Fruit fly (Drosophila melanogaster) whole organism, embryonic: Measurements from ENCODE around the gene Chro.

Experiments
- Adf1 ChIP-seq: fragments of 200-800 bp; sonication (Bioruptor generic); IDR thresholded peaks from 2 replicates; pipeline ENCODE4 v1.3.6; 2022; ENCODE audit warnings: missing biosample characterization, missing genetic modification characterization
- Awh ChIP-seq: fragments of 200-800 bp; sonication (Bioruptor generic); IDR thresholded peaks from 2 replicates; pipeline ENCODE4, ENCODE4 v1.3.6; 2022; ENCODE audit warnings: missing biosample characterization, missing genetic modification characterization
- Bdp1 ChIP-seq: fragments of 200-800 bp; sonication (Bioruptor generic); optimal IDR thresholded peaks from 3 replicates; lab custom pipeline; 2016; ENCODE audit warnings: missing biosample characterization, missing genetic modification characterization
- Blimp-1 ChIP-seq: fragments of 200-800 bp; sonication (Bioruptor generic); optimal IDR thresholded peaks from 3 replicates; lab custom pipeline; 2018; ENCODE audit warnings: missing biosample characterization, missing genetic modification characterization, mild to moderate bottlenecking, moderate library complexity, missing genetic modification reagents
- CG10462 ChIP-seq: fragments of 200-800 bp; sonication (Bioruptor generic); optimal IDR thresholded peaks from 2 replicates; lab custom pipeline; 2016; ENCODE audit warnings: missing biosample characterization, missing genetic modification characterization
- CG10979 ChIP-seq: fragments of 200-800 bp; sonication (Bioruptor generic); optimal IDR thresholded peaks from 2 replicates; lab custom pipeline; 2018; ENCODE audit warnings: missing biosample characterization, mild to moderate bottlenecking, missing genetic modification characterization, moderate library complexity
- CG11085 ChIP-seq: fragments of 200-800 bp; sonication (Bioruptor generic); IDR thresholded peaks from 2 replicates; pipeline ENCODE4 v1.3.6; 2022; ENCODE audit warnings: missing biosample characterization, missing genetic modification characterization
- CG11504 ChIP-seq: fragments of 200-800 bp; sonication (Bioruptor generic); optimal IDR thresholded peaks from 3 replicates; lab custom pipeline; 2019; ENCODE audit warnings: missing biosample characterization, mild to moderate bottlenecking, missing genetic modification characterization, moderate library complexity
- CG12659 ChIP-seq: fragments of 200-800 bp; sonication (Bioruptor generic); optimal IDR thresholded peaks from 3 replicates; lab custom pipeline; 2017; ENCODE audit warnings: mild to moderate bottlenecking, missing biosample characterization, missing genetic modification reagents, missing genetic modification characterization
- CG12769 ChIP-seq: fragments of 200-800 bp; sonication (Bioruptor generic); optimal IDR thresholded peaks from 2 replicates; lab custom pipeline; 2019; ENCODE audit warnings: missing biosample characterization, mild to moderate bottlenecking, missing genetic modification characterization, moderate library complexity
- CG13424 ChIP-seq: fragments of 200-800 bp; sonication (Bioruptor generic); optimal IDR thresholded peaks from 2 replicates; lab custom pipeline; 2019; ENCODE audit warnings: missing biosample characterization, mild to moderate bottlenecking, missing genetic modification characterization, moderate library complexity
- CG14014 ChIP-seq: fragments of 200-800 bp; sonication (Bioruptor generic); IDR thresholded peaks from 2 replicates; pipeline ENCODE4 v1.3.6; 2022; ENCODE audit warnings: missing biosample characterization, missing genetic modification characterization
- CG14710 ChIP-seq: fragments of 200-800 bp; sonication (Bioruptor generic); optimal IDR thresholded peaks from 3 replicates; lab custom pipeline; 2019; ENCODE audit warnings: missing biosample characterization, mild to moderate bottlenecking, missing genetic modification characterization, moderate library complexity
- CG16863 ChIP-seq: fragments of 200-800 bp; sonication (Bioruptor generic); optimal IDR thresholded peaks from 3 replicates; lab custom pipeline; 2016; ENCODE audit warnings: missing biosample characterization, missing genetic modification characterization
- CG17612 ChIP-seq: fragments of 200-800 bp; sonication (Bioruptor generic); IDR thresholded peaks from 2 replicates; pipeline ENCODE4 v1.3.6; 2022; ENCODE audit warnings: missing biosample characterization, missing genetic modification characterization
- CG18599 ChIP-seq: fragments of 200-800 bp; sonication (Bioruptor generic); optimal IDR thresholded peaks from 3 replicates; lab custom pipeline; 2017; ENCODE audit warnings: missing biosample characterization, missing genetic modification characterization, mild to moderate bottlenecking, moderate library complexity, missing genetic modification reagents
- CG3065 ChIP-seq: fragments of 200-800 bp; sonication (Bioruptor generic); optimal IDR thresholded peaks from 2 replicates; lab custom pipeline; 2016; ENCODE audit warnings: missing biosample characterization, missing genetic modification characterization
- CG4730 ChIP-seq: fragments of 200-800 bp; sonication (Bioruptor generic); IDR thresholded peaks from 2 replicates; pipeline ENCODE4 v1.3.6; 2022; ENCODE audit warnings: missing biosample characterization, missing genetic modification characterization
- Dfd ChIP-seq, 2 experiments: fragments of >200 bp; optimal IDR thresholded peaks; 2 replicates each; lab custom pipeline; 2017; ENCODE audit warnings: missing biosample characterization in 2 of 2, missing genetic modification characterization in 2 of 2
- Dip3 ChIP-seq: fragments of 200-800 bp; sonication (Bioruptor generic); optimal IDR thresholded peaks from 3 replicates; lab custom pipeline; 2016; ENCODE audit warnings: missing biosample characterization, missing genetic modification characterization
- E2f1 ChIP-seq: fragments of 200-800 bp; sonication (Bioruptor generic); IDR thresholded peaks from 2 replicates; pipeline ENCODE4 v1.3.6; 2022; ENCODE audit warnings: missing biosample characterization, missing genetic modification characterization
- Ets65A ChIP-seq: fragments of 200-800 bp; sonication (Bioruptor generic); peaks from one replicate; lab custom pipeline; 2016; ENCODE audit warnings: missing biosample characterization, missing genetic modification characterization
- Hand ChIP-seq: fragments of 200-800 bp; sonication (Bioruptor generic); optimal IDR thresholded peaks from 2 replicates; lab custom pipeline; 2017; ENCODE audit warnings: mild to moderate bottlenecking, missing biosample characterization, missing genetic modification reagents, missing genetic modification characterization
- Hr3 ChIP-seq: fragments of 200-800 bp; sonication (Bioruptor generic); optimal IDR thresholded peaks from 3 replicates; lab custom pipeline; 2016; ENCODE audit warnings: missing biosample characterization, missing genetic modification characterization
- Hr39 ChIP-seq: fragments of >200 bp; optimal IDR thresholded peaks from 2 replicates; lab custom pipeline; 2017
- Hsf ChIP-seq: fragments of 200-800 bp; sonication (Bioruptor generic); optimal IDR thresholded peaks from 3 replicates; lab custom pipeline; 2016; ENCODE audit warnings: missing biosample characterization, missing genetic modification characterization
- Lpt ChIP-seq: fragments of >200 bp; optimal IDR thresholded peaks from 2 replicates; lab custom pipeline; 2018; ENCODE audit warnings: missing biosample characterization, missing genetic modification characterization
- Med ChIP-seq: fragments of 200-800 bp; sonication (Bioruptor generic); peaks from one replicate; lab custom pipeline; 2016; ENCODE audit warnings: missing biosample characterization, missing genetic modification characterization, mild to moderate bottlenecking, inconsistent platforms, moderate library complexity
- Nf-YC ChIP-seq: fragments of 200-800 bp; optimal IDR thresholded peaks from 3 replicates; lab custom pipeline; 2019; ENCODE audit warnings: missing biosample characterization, mild to moderate bottlenecking, missing genetic modification characterization, moderate library complexity
- NfI ChIP-seq: fragments of 200-800 bp; sonication (Bioruptor generic); optimal IDR thresholded peaks from 3 replicates; lab custom pipeline; 2018; ENCODE audit warnings: missing biosample characterization, mild to moderate bottlenecking, missing genetic modification characterization, moderate library complexity
- Pdp1 ChIP-seq, 2 experiments: fragments of 200-800 bp; sonication (Bioruptor generic); optimal IDR thresholded peaks; 3 replicates each; lab custom pipeline; 2016; ENCODE audit warnings: missing biosample characterization in 2 of 2, missing genetic modification characterization in 2 of 2, mild to moderate bottlenecking in 1 of 2, moderate library complexity in 1 of 2
- Poxn ChIP-seq: fragments of 200-800 bp; sonication (Bioruptor generic); IDR thresholded peaks from 2 replicates; pipeline ENCODE4 v1.3.6; 2022; ENCODE audit warnings: missing biosample characterization, missing genetic modification characterization
- Sox100B ChIP-seq: fragments of 200-800 bp; sonication (Bioruptor generic); optimal IDR thresholded peaks from 3 replicates; lab custom pipeline; 2018; ENCODE audit warnings: missing biosample characterization, mild to moderate bottlenecking, missing genetic modification characterization
- Sry-δ ChIP-seq: fragments of 200-800 bp; sonication (Bioruptor generic); optimal IDR thresholded peaks from 2 replicates; lab custom pipeline; 2016; ENCODE audit warnings: missing biosample characterization, missing genetic modification characterization
- az2 ChIP-seq: fragments of 200-800 bp; sonication (Bioruptor generic); optimal IDR thresholded peaks from 3 replicates; lab custom pipeline; 2016; ENCODE audit warnings: missing biosample characterization, missing genetic modification characterization
- bcd ChIP-seq: fragments of 200-800 bp; sonication (Bioruptor generic); optimal IDR thresholded peaks from 2 replicates; lab custom pipeline; 2017; ENCODE audit warnings: missing biosample characterization, mild to moderate bottlenecking, missing genetic modification characterization
- bsh ChIP-seq, 2 experiments: fragments of 200-800 bp; sonication (Bioruptor generic); optimal IDR thresholded peaks; 2 replicates each; lab custom pipeline; 2017 to 2018; ENCODE audit warnings: mild to moderate bottlenecking in 2 of 2, missing biosample characterization in 2 of 2, missing genetic modification characterization in 2 of 2, moderate library complexity in 1 of 2
- emc ChIP-seq: fragments of 200-800 bp; sonication (Bioruptor generic); optimal IDR thresholded peaks from 2 replicates; lab custom pipeline; 2016; ENCODE audit warnings: missing biosample characterization, missing genetic modification characterization
- fd3F ChIP-seq: fragments of 200-800 bp; sonication (Bioruptor generic); optimal IDR thresholded peaks from 2 replicates; lab custom pipeline; 2018; ENCODE audit warnings: missing biosample characterization, mild to moderate bottlenecking, missing genetic modification characterization, moderate library complexity
- fu2 ChIP-seq: fragments of 200-800 bp; sonication (Bioruptor generic); optimal IDR thresholded peaks from 2 replicates; lab custom pipeline; 2016; ENCODE audit warnings: missing biosample characterization, missing genetic modification characterization
- jumu ChIP-seq: fragments of 200-800 bp; sonication (Bioruptor generic); optimal IDR thresholded peaks from 3 replicates; lab custom pipeline; 2016; ENCODE audit warnings: missing biosample characterization, missing genetic modification characterization
- klu ChIP-seq: fragments of 200-800 bp; sonication (Bioruptor generic); IDR thresholded peaks from 2 replicates; pipeline ENCODE4 v1.3.6; 2022; ENCODE audit warnings: missing biosample characterization, missing genetic modification characterization
- org-1 ChIP-seq: fragments of 200-800 bp; sonication (Bioruptor generic); optimal IDR thresholded peaks from 2 replicates; lab custom pipeline; 2017; ENCODE audit warnings: missing biosample characterization, missing genetic modification characterization
- p53 ChIP-seq: fragments of 200-800 bp; sonication (Bioruptor generic); optimal IDR thresholded peaks from 2 replicates; lab custom pipeline; 2016; ENCODE audit warnings: missing biosample characterization, missing genetic modification characterization
- pfk ChIP-seq: fragments of 200-800 bp; sonication (Bioruptor generic); optimal IDR thresholded peaks from 2 replicates; lab custom pipeline; 2018; ENCODE audit warnings: missing biosample characterization, mild to moderate bottlenecking, missing genetic modification characterization, moderate library complexity
- pita ChIP-seq: fragments of 200-800 bp; sonication (Bioruptor generic); optimal IDR thresholded peaks from 2 replicates; lab custom pipeline; 2017; ENCODE audit warnings: missing biosample characterization, mild to moderate bottlenecking, missing genetic modification characterization
- psq ChIP-seq: fragments of 200-800 bp; sonication (Bioruptor generic); optimal IDR thresholded peaks from 2 replicates; lab custom pipeline; 2017; ENCODE audit warnings: missing biosample characterization, missing genetic modification characterization
- pzg ChIP-seq: fragments of 200-800 bp; sonication (Bioruptor generic); optimal IDR thresholded peaks from 3 replicates; lab custom pipeline; 2018; ENCODE audit warnings: missing biosample characterization, mild to moderate bottlenecking, missing genetic modification characterization, moderate library complexity
- sens ChIP-seq: fragments of 200-800 bp; sonication (Bioruptor generic); peaks from one replicate; lab custom pipeline; 2016; ENCODE audit warnings: missing biosample characterization, missing genetic modification characterization
- sqz ChIP-seq: fragments of 200-800 bp; sonication (Bioruptor generic); optimal IDR thresholded peaks from 3 replicates; lab custom pipeline; 2018; ENCODE audit warnings: missing biosample characterization, mild to moderate bottlenecking, missing genetic modification characterization
- tio ChIP-seq: fragments of 200-800 bp; sonication (Bioruptor generic); optimal IDR thresholded peaks from 2 replicates; lab custom pipeline; 2017; ENCODE audit warnings: missing biosample characterization, missing genetic modification characterization, inconsistent platforms
- z ChIP-seq: fragments of 200-800 bp; sonication (Bioruptor generic); IDR thresholded peaks from 3 replicates; pipeline ENCODE4 v1.3.6; 2022; ENCODE audit warnings: missing biosample characterization, missing genetic modification characterization
- zfh2 ChIP-seq: fragments of 200-800 bp; sonication (Bioruptor generic); optimal IDR thresholded peaks from 2 replicates; lab custom pipeline; 2016; ENCODE audit warnings: missing biosample characterization, missing genetic modification characterization

Gene Chro

dm6 chr3L:22847679-22848118 lies 31.1 kb downstream of the Chro start (continued):
- TF ChIP-seq Dip3 (no peak), Pdp1 (GFP tag; optimal IDR thresholded peaks at IDR 0.05; lab: Kevin White, UChicago) (no peak), CG10462 (no peak), Hsf (no peak), Poxn (GFP tag; lab: Robert Waterston, UW) (no peak), tio (GFP tag; lab: Kevin White, UChicago) (no peak), bsh (GFP tag; optimal IDR thresholded peaks at IDR 0.05; lab: Kevin White, UChicago) (peak in 1 of 2 experiments; percentile 1), CG11085 (GFP tag; lab: Robert Waterston, UW) (no peak), Lpt (GFP tag; lab: Kevin White, UChicago) (no peak), Hr3 (GFP tag; lab: Kevin White, UChicago) (no peak), CG4730 (GFP tag; lab: Robert Waterston, UW) (no peak), bcd (GFP tag; lab: Kevin White, UChicago) (no peak), Sry-δ (no peak), pfk (GFP tag; lab: Kevin White, UChicago) (no peak), psq (no peak), org-1 (GFP tag; lab: Kevin White, UChicago) (no peak), zfh2 (GFP tag; lab: Kevin White, UChicago) (no peak), pita (GFP tag; lab: Kevin White, UChicago) (no peak), Awh (GFP tag; lab: Robert Waterston, UW) (no peak), E2f1 (GFP tag; lab: Robert Waterston, UW) (no peak), Adf1 (GFP tag; lab: Robert Waterston, UW) (no peak), Med (GFP tag; lab: Kevin White, UChicago) (peak; percentile 59), Ets65A (peak; percentile 26), CG11504 (tag; lab: Kevin White, UChicago) (no peak), sqz (GFP tag; lab: Kevin White, UChicago) (no peak), CG10979 (tag; lab: Kevin White, UChicago) (no peak), NfI (GFP tag; lab: Kevin White, UChicago) (no peak), CG12659 (no peak), CG18599 (GFP tag; lab: Kevin White, UChicago) (no peak), klu (GFP tag; lab: Robert Waterston, UW) (no peak), az2 (GFP tag; lab: Kevin White, UChicago) (no peak), z (GFP tag; lab: Robert Waterston, UW) (no peak), CG17612 (GFP tag; lab: Robert Waterston, UW) (no peak), CG16863 (GFP tag; lab: Kevin White, UChicago) (no peak), CG14014 (no peak), CG12769 (tag; lab: Kevin White, UChicago) (peak; percentile 49), Sox100B (GFP tag; lab: Kevin White, UChicago) (no peak), pzg (no peak), CG3065 (GFP tag; lab: Kevin White, UChicago) (no peak), fd3F (GFP tag; lab: Kevin White, UChicago) (no peak), CG14710 (tag; lab: Kevin White, UChicago) (no peak), CG13424 (tag; lab: Kevin White, UChicago) (no peak), jumu (GFP tag; lab: Kevin White, UChicago) (no peak), Bdp1 (GFP tag; lab: Kevin White, UChicago) (peak; percentile 99), Hand (GFP tag; lab: Kevin White, UChicago) (no peak), Hr39 (lab: Kevin White, UChicago) (no peak), Blimp-1 (no peak), emc (GFP tag; lab: Kevin White, UChicago) (no peak), p53 (GFP tag; lab: Kevin White, UChicago) (no peak), Nf-YC (tag; lab: Kevin White, UChicago) (no peak), sens (GFP tag; lab: Kevin White, UChicago) (peak; percentile 60), fu2 (GFP tag; lab: Kevin White, UChicago) (no peak), Dfd (GFP tag; optimal IDR thresholded peaks at IDR 0.05; lab: Kevin White, UChicago) (no peak)
